Fruit fly (Drosophila melanogaster): ENCODE data around the gene Ptpa.
A peak's percentile ranks its signal among the peaks of the same experiment; 100 is the strongest.

Ptpa gene

dm6 chr2L:3354642-3355380, 22.0 kb upstream of the Ptpa start, which contains the start of gene E23 (continued):
- TF ChIP-seq cad (GFP tag; optimal IDR thresholded peaks at IDR 0.05) (no peak), CG3281 (GFP tag; optimal IDR thresholded peaks at IDR 0.05) (peak; percentile 98), gem (tag; optimal IDR thresholded peaks at IDR 0.05) (peak; percentile 100), GATAe (GFP tag; conservative IDR thresholded peaks at IDR 0.05) (peak; percentile 94), CG11560 (tag; IDR thresholded peaks at IDR 0.05) (peak; percentile 91), B-H1 (GFP tag; IDR thresholded peaks at IDR 0.05) (peak; percentile 96), gsb (GFP tag; IDR thresholded peaks at IDR 0.05) (peak; percentile 97), zfh2 (GFP tag; optimal IDR thresholded peaks at IDR 0.05) (peak; percentile 97), CG2889 (GFP tag; IDR thresholded peaks at IDR 0.05) (peak; percentile 95), sob (GFP tag; IDR thresholded peaks at IDR 0.05) (peak; percentile 98), CG15696 (tag; optimal IDR thresholded peaks at IDR 0.05) (peak; percentile 94), tup (GFP tag; optimal IDR thresholded peaks at IDR 0.05) (peak; percentile 93), prd (optimal IDR thresholded peaks at IDR 0.05) (no peak), prd (GFP tag; IDR thresholded peaks at IDR 0.05) (peak; percentile 98), NC2α (GFP tag; optimal IDR thresholded peaks at IDR 0.05) (peak; percentile 85), pros (GFP tag; optimal IDR thresholded peaks at IDR 0.05) (peak; percentile 80), Hey (tag; optimal IDR thresholded peaks at IDR 0.05) (peak; percentile 88), CG7928 (GFP tag; optimal IDR thresholded peaks at IDR 0.05) (peak; percentile 81), CG7556 (GFP tag; optimal IDR thresholded peaks at IDR 0.05) (peak; percentile 100), CG1792 (GFP tag; optimal IDR thresholded peaks at IDR 0.05) (peak; percentile 86), CG12299 (tag; optimal IDR thresholded peaks at IDR 0.05) (peak; percentile 98), CG34422 (GFP tag; IDR thresholded peaks at IDR 0.05) (peak; percentile 98), CG34224 (GFP tag; IDR thresholded peaks at IDR 0.05; ENCODE audit: partially characterized antibody) (peak; percentile 52; the same call in 2 of the 3 replicates), luna (GFP tag; optimal IDR thresholded peaks at IDR 0.05) (peak; percentile 80), salm (tag; optimal IDR thresholded peaks at IDR 0.05) (peak; percentile 98), Stat92E (GFP tag; optimal IDR thresholded peaks at IDR 0.05) (peak in 1 of 3 experiments; percentile 98), repo (GFP tag; optimal IDR thresholded peaks at IDR 0.05) (peak; percentile 90), ewg (GFP tag; optimal IDR thresholded peaks at IDR 0.05) (peak; percentile 98), en (GFP tag; optimal IDR thresholded peaks at IDR 0.05) (peak; percentile 76), HmgZ (tag; optimal IDR thresholded peaks at IDR 0.05) (peak; percentile 98), Side (GFP tag; optimal IDR thresholded peaks at IDR 0.05) (peak; percentile 92), gsb-n (tag; optimal IDR thresholded peaks at IDR 0.05) (peak; percentile 99), sima (GFP tag; optimal IDR thresholded peaks at IDR 0.05) (peak; percentile 84), CG15479 (GFP tag; optimal IDR thresholded peaks at IDR 0.05) (no peak), ash1 (GFP tag; optimal IDR thresholded peaks at IDR 0.05) (peak; percentile 17), Dref (GFP tag; IDR thresholded peaks at IDR 0.05) (no peak), CG12155 (GFP tag; optimal IDR thresholded peaks at IDR 0.05) (peak; percentile 97), ERR (GFP tag; optimal IDR thresholded peaks at IDR 0.05) (peak; percentile 89), CrebB (tag; optimal IDR thresholded peaks at IDR 0.05) (peak; percentile 97), Adf1 (GFP tag; IDR thresholded peaks at IDR 0.05) (peak; percentile 86), Eip74EF (GFP tag; optimal IDR thresholded peaks at IDR 0.05) (peak in 1 of 2 experiments; percentile 99), fd64A (GFP tag; optimal IDR thresholded peaks at IDR 0.05) (peak; percentile 92), gcm2 (GFP tag; optimal IDR thresholded peaks at IDR 0.05) (peak; percentile 93), dpn (GFP tag; optimal IDR thresholded peaks at IDR 0.05) (peak; percentile 96 to 99), CG4617 (GFP tag; optimal IDR thresholded peaks at IDR 0.05; ENCODE audit: borderline replicate concordance) (peak; percentile 95), Doc2 (GFP tag; IDR thresholded peaks at IDR 0.05) (no peak; the same call in none of the 2 replicates), Gsc (GFP tag; IDR thresholded peaks at IDR 0.05) (peak; percentile 92), hth (optimal IDR thresholded peaks at IDR 0.05) (no peak), CG2116 (GFP tag; optimal IDR thresholded peaks at IDR 0.05) (peak; percentile 93), bowl (GFP tag; IDR thresholded peaks at IDR 0.05) (peak; percentile 94)
